Fruit fly (Drosophila melanogaster) whole organism, embryonic: Measurements from ENCODE around the gene form3.

Experiments used
- CG10366 ChIP-seq: fragments of 200-800 bp; sonication (Bioruptor generic); IDR thresholded peaks from 2 replicates; pipeline ENCODE4 v1.3.6; 2022; ENCODE audit warnings: missing biosample characterization, missing genetic modification characterization
- CG13624 ChIP-seq: fragments of 200-800 bp; sonication (Bioruptor generic); optimal IDR thresholded peaks from 2 replicates; lab custom pipeline; 2016; ENCODE audit warnings: missing biosample characterization, missing genetic modification characterization
- CG15011 ChIP-seq: fragments of 200-800 bp; sonication (Bioruptor generic); optimal IDR thresholded peaks from 3 replicates; lab custom pipeline; 2018; ENCODE audit warnings: missing biosample characterization, mild to moderate bottlenecking, missing genetic modification characterization
- CG15514 ChIP-seq: fragments of 200-800 bp; sonication (Bioruptor generic); optimal IDR thresholded peaks from 3 replicates; lab custom pipeline; 2017; ENCODE audit warnings: missing biosample characterization, missing genetic modification characterization, mild to moderate bottlenecking, moderate library complexity, missing genetic modification reagents
- CG17328 ChIP-seq: fragments of 200-800 bp; sonication (Bioruptor generic); IDR thresholded peaks from 2 replicates; pipeline ENCODE4 v1.3.6; 2022; ENCODE audit warnings: missing biosample characterization, missing genetic modification characterization
- CG17829 ChIP-seq: fragments of 200-800 bp; optimal IDR thresholded peaks from 2 replicates; lab custom pipeline; 2019; ENCODE audit warnings: missing biosample characterization, mild to moderate bottlenecking, missing genetic modification characterization, moderate library complexity
- CG17912 ChIP-seq: fragments of 200-800 bp; sonication (Bioruptor generic); optimal IDR thresholded peaks from 2 replicates; lab custom pipeline; 2018; ENCODE audit warnings: missing biosample characterization, mild to moderate bottlenecking, missing genetic modification characterization
- CG18764 ChIP-seq: fragments of 200-800 bp; sonication (Bioruptor generic); optimal IDR thresholded peaks from 3 replicates; lab custom pipeline; 2016; ENCODE audit warnings: missing biosample characterization, missing genetic modification characterization
- CG3163 ChIP-seq: fragments of 200-800 bp; sonication (Bioruptor generic); optimal IDR thresholded peaks from 3 replicates; lab custom pipeline; 2016; ENCODE audit warnings: missing biosample characterization, missing genetic modification characterization
- CG3995 ChIP-seq: fragments of 200-800 bp; sonication (Bioruptor generic); optimal IDR thresholded peaks from 3 replicates; lab custom pipeline; 2016; ENCODE audit warnings: missing biosample characterization, missing genetic modification characterization
- CG4328 ChIP-seq: fragments of 200-800 bp; sonication (Bioruptor generic); optimal IDR thresholded peaks from 3 replicates; lab custom pipeline; 2017; ENCODE audit warnings: missing biosample characterization, missing genetic modification reagents, missing genetic modification characterization
- CG4360 ChIP-seq: fragments of 200-800 bp; sonication (Bioruptor generic); IDR thresholded peaks from 2 replicates; pipeline ENCODE4 v1.3.6; 2022; ENCODE audit warnings: missing biosample characterization, missing genetic modification characterization
- CG6791 ChIP-seq: fragments of 200-800 bp; sonication (Bioruptor generic); IDR thresholded peaks from 3 replicates; pipeline ENCODE4 v1.3.6; 2022; ENCODE audit warnings: missing biosample characterization, missing genetic modification characterization; ENCODE audit not compliant: partially characterized antibody
- CG7357 ChIP-seq: fragments of 200-800 bp; sonication (Bioruptor generic); IDR thresholded peaks from 3 replicates; pipeline ENCODE4 v1.3.6; 2022; ENCODE audit warnings: missing biosample characterization, missing genetic modification characterization
- CG7963 ChIP-seq: fragments of 200-800 bp; sonication (Bioruptor generic); IDR thresholded peaks from 3 replicates; pipeline ENCODE4 v1.3.6; 2022; ENCODE audit warnings: missing biosample characterization, missing genetic modification characterization; ENCODE audit not compliant: partially characterized antibody
- CG9932 ChIP-seq: fragments of 200-800 bp; sonication (Bioruptor generic); IDR thresholded peaks from 2 replicates; pipeline ENCODE4 v1.3.6; 2022; ENCODE audit warnings: missing biosample characterization, missing genetic modification characterization
- D19B ChIP-seq: fragments of 200-800 bp; sonication (Bioruptor generic); optimal IDR thresholded peaks from 2 replicates; lab custom pipeline; 2017; ENCODE audit warnings: missing biosample characterization, mild to moderate bottlenecking, missing genetic modification characterization
- Deaf1 ChIP-seq: fragments of 200-800 bp; optimal IDR thresholded peaks from 3 replicates; lab custom pipeline; 2019; ENCODE audit warnings: missing biosample characterization, mild to moderate bottlenecking, missing genetic modification characterization, moderate library complexity
- Ets65A ChIP-seq: fragments of 200-800 bp; sonication (Bioruptor generic); peaks from one replicate; lab custom pipeline; 2016; ENCODE audit warnings: missing biosample characterization, missing genetic modification characterization
- Jarid2 ChIP-seq: fragments of 200-800 bp; sonication (Bioruptor generic); optimal IDR thresholded peaks from 3 replicates; lab custom pipeline; 2017; ENCODE audit warnings: mild to moderate bottlenecking, missing biosample characterization, missing genetic modification reagents, missing genetic modification characterization
- Max ChIP-seq: fragments of 200-800 bp; sonication (Bioruptor generic); optimal IDR thresholded peaks from 2 replicates; lab custom pipeline; 2016; ENCODE audit warnings: missing biosample characterization, mild to moderate bottlenecking, missing genetic modification characterization
- Med ChIP-seq: fragments of 200-800 bp; sonication (Bioruptor generic); peaks from one replicate; lab custom pipeline; 2016; ENCODE audit warnings: missing biosample characterization, missing genetic modification characterization, mild to moderate bottlenecking, inconsistent platforms, moderate library complexity
- NFAT ChIP-seq: fragments of 200-800 bp; sonication (Bioruptor generic); IDR thresholded peaks from 2 replicates; pipeline ENCODE4 v1.3.6; 2022; ENCODE audit warnings: missing biosample characterization, missing genetic modification characterization
- Opbp ChIP-seq: fragments of 200-800 bp; sonication (Bioruptor generic); IDR thresholded peaks from 3 replicates; pipeline ENCODE4 v1.3.6; 2022; ENCODE audit warnings: missing biosample characterization, missing genetic modification characterization; ENCODE audit not compliant: partially characterized antibody
- Rfx ChIP-seq: fragments of 200-800 bp; sonication (Bioruptor generic); IDR thresholded peaks from 2 replicates; pipeline ENCODE4 v1.3.6; 2022; ENCODE audit warnings: missing biosample characterization, missing genetic modification characterization
- al ChIP-seq: fragments of 200-800 bp; sonication (Bioruptor generic); IDR thresholded peaks from 2 replicates; pipeline ENCODE4 v1.3.6; 2022; ENCODE audit warnings: missing biosample characterization, missing genetic modification characterization
- amos ChIP-seq: fragments of 200-800 bp; sonication (Bioruptor generic); IDR thresholded peaks from 2 replicates; pipeline ENCODE4 v1.3.6; 2022; ENCODE audit warnings: missing biosample characterization, missing genetic modification characterization; ENCODE audit not compliant: partially characterized antibody
- bbx ChIP-seq: fragments of 200-800 bp; sonication (Bioruptor generic); IDR thresholded peaks from 2 replicates; pipeline ENCODE4 v1.3.6; 2022; ENCODE audit warnings: missing biosample characterization, missing genetic modification characterization; ENCODE audit not compliant: partially characterized antibody
- bigmax ChIP-seq: fragments of 200-800 bp; sonication (Bioruptor generic); optimal IDR thresholded peaks from 2 replicates; lab custom pipeline; 2018; ENCODE audit warnings: missing biosample characterization, mild to moderate bottlenecking, missing genetic modification characterization
- cad ChIP-seq: fragments of >200 bp; optimal IDR thresholded peaks from 2 replicates; lab custom pipeline; 2017; ENCODE audit warnings: missing biosample characterization, missing genetic modification characterization
- chm ChIP-seq: fragments of 200-800 bp; sonication (Bioruptor generic); IDR thresholded peaks from 2 replicates; pipeline ENCODE4 v1.3.6; 2022; ENCODE audit warnings: missing biosample characterization, missing genetic modification characterization
- ci ChIP-seq: fragments of 200-800 bp; sonication (Bioruptor generic); IDR thresholded peaks from 3 replicates; pipeline ENCODE4 v1.3.6; 2022; ENCODE audit warnings: missing biosample characterization, missing genetic modification characterization
- crol ChIP-seq: fragments of 200-800 bp; sonication (Bioruptor generic); IDR thresholded peaks from 2 replicates; pipeline ENCODE4 v1.3.6; 2022; ENCODE audit warnings: missing biosample characterization, missing genetic modification characterization
- dysf ChIP-seq: fragments of 200-800 bp; sonication (Bioruptor generic); IDR thresholded peaks from 3 replicates; pipeline ENCODE4 v1.3.6; 2022; ENCODE audit warnings: missing biosample characterization, missing genetic modification characterization
- eve ChIP-seq, 2 experiments: fragments of >200 bp; optimal IDR thresholded peaks; 2 replicates each; lab custom pipeline; 2017; ENCODE audit warnings: missing biosample characterization in 2 of 2, missing genetic modification characterization in 2 of 2
- exex ChIP-seq: fragments of 200-800 bp; sonication (Bioruptor generic); optimal IDR thresholded peaks from 4 replicates; lab custom pipeline; 2018; ENCODE audit warnings: missing biosample characterization, mild to moderate bottlenecking, missing genetic modification characterization, moderate library complexity
- gro ChIP-seq: fragments of 200-800 bp; sonication (Bioruptor generic); optimal IDR thresholded peaks from 2 replicates; lab custom pipeline; 2016; ENCODE audit warnings: missing biosample characterization, missing genetic modification characterization
- gt ChIP-seq: fragments of 200-800 bp; sonication (Bioruptor generic); IDR thresholded peaks from 2 replicates; pipeline ENCODE4 v1.3.6; 2022; ENCODE audit warnings: missing biosample characterization, missing genetic modification characterization
- lilli ChIP-seq: fragments of 200-800 bp; sonication (Bioruptor generic); optimal IDR thresholded peaks from 3 replicates; lab custom pipeline; 2016; ENCODE audit warnings: missing biosample characterization, missing genetic modification characterization
- lov ChIP-seq, 2 experiments: fragments of 200-800 bp in 1 of 2; fragments of >200 bp in 1 of 2; sonication (Bioruptor generic) in 1 of 2; IDR thresholded peaks in 1 of 2; optimal IDR thresholded peaks in 1 of 2; 2 replicates in 1 of 2; 3 replicates in 1 of 2; pipeline versions ENCODE4 v1.3.6 to Lab custom; 2017 to 2022; ENCODE audit warnings: missing biosample characterization in 1 of 2, missing genetic modification characterization in 1 of 2
- mam ChIP-seq: fragments of 200-800 bp; sonication (Bioruptor generic); optimal IDR thresholded peaks from 3 replicates; lab custom pipeline; 2016; ENCODE audit warnings: missing biosample characterization, missing genetic modification characterization
- oc ChIP-seq: fragments of 200-800 bp; sonication (Bioruptor generic); optimal IDR thresholded peaks from 2 replicates; lab custom pipeline; 2018; ENCODE audit warnings: missing biosample characterization, mild to moderate bottlenecking, missing genetic modification characterization, moderate library complexity
- pum ChIP-seq: fragments of 200-800 bp; sonication (Bioruptor generic); optimal IDR thresholded peaks from 2 replicates; lab custom pipeline; 2016; ENCODE audit warnings: missing biosample characterization, missing genetic modification characterization
- pzg ChIP-seq: fragments of 200-800 bp; sonication (Bioruptor generic); optimal IDR thresholded peaks from 3 replicates; lab custom pipeline; 2018; ENCODE audit warnings: missing biosample characterization, mild to moderate bottlenecking, missing genetic modification characterization, moderate library complexity
- ranshi ChIP-seq: fragments of 200-800 bp; sonication (Bioruptor generic); IDR thresholded peaks from 2 replicates; pipeline ENCODE4 v1.3.6; 2022; ENCODE audit warnings: missing biosample characterization, missing genetic modification characterization
- slbo ChIP-seq: fragments of 200-800 bp; sonication (Bioruptor generic); IDR thresholded peaks from 2 replicates; pipeline ENCODE4 v1.3.6; 2022; ENCODE audit warnings: missing biosample characterization, missing genetic modification characterization
- sob ChIP-seq: fragments of 200-800 bp; sonication (Bioruptor generic); IDR thresholded peaks from 2 replicates; pipeline ENCODE4 v1.3.6; 2022; ENCODE audit warnings: missing biosample characterization, missing genetic modification characterization
- tna ChIP-seq: fragments of 200-800 bp; sonication (Bioruptor generic); IDR thresholded peaks from 2 replicates; pipeline ENCODE4 v1.3.6; 2022; ENCODE audit warnings: missing biosample characterization, missing genetic modification characterization; ENCODE audit not compliant: partially characterized antibody
- unpg ChIP-seq: fragments of 200-800 bp; sonication (Bioruptor generic); optimal IDR thresholded peaks from 3 replicates; lab custom pipeline; 2018; ENCODE audit warnings: missing biosample characterization, mild to moderate bottlenecking, missing genetic modification characterization, moderate library complexity

The form3 gene

dm6 chr3L:7094548-7095072 is at the start of gene form3:
TSS of gene form3 (plus strand) at chr3L:7094818.
- no peak for TF ChIP-seq lilli
- no peak for TF ChIP-seq lov (optimal IDR thresholded peaks at IDR 0.05; lab: Kevin White, UChicago)
- TF ChIP-seq lov (GFP tag; IDR thresholded peaks at IDR 0.05; lab: Robert Waterston, UW) = 0 out of 3 replicates have a peak, but pooled peaks have one; percentile 61
- TF ChIP-seq Opbp (GFP tag; lab: Robert Waterston, UW) = 0 out of 3 replicates have a peak, but pooled peaks have one; percentile 4
- TF ChIP-seq D19B (GFP tag; lab: Kevin White, UChicago) = no peak
- 0 out of 2 replicates have a peak, but pooled peaks have one; percentile 16 for TF ChIP-seq NFAT
- no peak for TF ChIP-seq eve (GFP tag; optimal IDR thresholded peaks at IDR 0.05; lab: Kevin White, UChicago)
- no peak for TF ChIP-seq oc (tag; lab: Kevin White, UChicago)
- TF ChIP-seq CG17328 = no peak
- TF ChIP-seq Rfx (GFP tag; lab: Robert Waterston, UW) = peak; percentile 46; the same call in 1 of the 2 replicates
- no peak for TF ChIP-seq pum (GFP tag; lab: Kevin White, UChicago)
- no peak for TF ChIP-seq CG13624 (GFP tag; lab: Kevin White, UChicago)
- TF ChIP-seq CG10366 = peak; percentile 24; the same call in 1 of the 2 replicates
- TF ChIP-seq Deaf1 (tag; lab: Kevin White, UChicago) = peak; percentile 61
- TF ChIP-seq CG18764 (GFP tag; lab: Kevin White, UChicago) = no peak
- no peak for TF ChIP-seq crol
- no peak for TF ChIP-seq mam (GFP tag; lab: Kevin White, UChicago)
- no peak for TF ChIP-seq exex
- peak; percentile 45; the same call in 1 of the 3 replicates for TF ChIP-seq ci (GFP tag; lab: Robert Waterston, UW)
- no peak for TF ChIP-seq gro (GFP tag; lab: Kevin White, UChicago)
- TF ChIP-seq unpg (GFP tag; lab: Kevin White, UChicago) = no peak
- TF ChIP-seq al (GFP tag; lab: Robert Waterston, UW) = no peak
- TF ChIP-seq cad (GFP tag; lab: Kevin White, UChicago) = no peak
- peak; percentile 88 for TF ChIP-seq Jarid2 (GFP tag; lab: Kevin White, UChicago)
- no peak for TF ChIP-seq bigmax (GFP tag; lab: Kevin White, UChicago)
- TF ChIP-seq CG9932 (GFP tag; lab: Robert Waterston, UW) = peak; percentile 20; the same call in 1 of the 2 replicates
- peak; percentile 25; the same call in 1 of the 2 replicates for TF ChIP-seq slbo (GFP tag; lab: Robert Waterston, UW)
- 0 out of 2 replicates have a peak, but pooled peaks have one; percentile 52 for TF ChIP-seq bbx (GFP tag; lab: Robert Waterston, UW)
- no peak for TF ChIP-seq CG17912
- no peak for TF ChIP-seq CG4360
- TF ChIP-seq ranshi (GFP tag; lab: Robert Waterston, UW) = peak; percentile 21; the same call in 1 of the 2 replicates
- peak; percentile 5 for TF ChIP-seq pzg (GFP tag; lab: Kevin White, UChicago)
- peak; percentile 82 for TF ChIP-seq CG3995 (GFP tag; lab: Kevin White, UChicago)
- TF ChIP-seq CG15011 = no peak
- TF ChIP-seq Ets65A (GFP tag; lab: Kevin White, UChicago) = no peak
- TF ChIP-seq gt (GFP tag; lab: Robert Waterston, UW) = no peak
- TF ChIP-seq CG7963 = no peak
- peak; percentile 50; the same call in 1 of the 2 replicates for TF ChIP-seq chm (GFP tag; lab: Robert Waterston, UW)
- TF ChIP-seq dysf (GFP tag; lab: Robert Waterston, UW) = 0 out of 3 replicates have a peak, but pooled peaks have one; percentile 33
- TF ChIP-seq CG3163 = no peak
- TF ChIP-seq CG6791 = 0 out of 3 replicates have a peak, but pooled peaks have one; percentile 38
- peak; percentile 33; the same call in 1 of the 2 replicates for TF ChIP-seq amos (GFP tag; lab: Robert Waterston, UW)
- TF ChIP-seq CG17829 = no peak
- no peak for TF ChIP-seq Max (GFP tag; lab: Kevin White, UChicago)
- TF ChIP-seq Med (GFP tag; lab: Kevin White, UChicago) = peak; percentile 70
- TF ChIP-seq CG4328 (GFP tag; lab: Kevin White, UChicago) = no peak
- no peak for TF ChIP-seq CG7357 (GFP tag; lab: Robert Waterston, UW)
- TF ChIP-seq tna = peak; percentile 45; the same call in 1 of the 2 replicates
- TF ChIP-seq sob (GFP tag; lab: Robert Waterston, UW) = peak; percentile 24; the same call in 1 of the 2 replicates
- peak; percentile 98 for TF ChIP-seq CG15514 (GFP tag; lab: Kevin White, UChicago)
